Worm (Caenorhabditis elegans): ENCODE data around the gene pef-1.

DNA sequence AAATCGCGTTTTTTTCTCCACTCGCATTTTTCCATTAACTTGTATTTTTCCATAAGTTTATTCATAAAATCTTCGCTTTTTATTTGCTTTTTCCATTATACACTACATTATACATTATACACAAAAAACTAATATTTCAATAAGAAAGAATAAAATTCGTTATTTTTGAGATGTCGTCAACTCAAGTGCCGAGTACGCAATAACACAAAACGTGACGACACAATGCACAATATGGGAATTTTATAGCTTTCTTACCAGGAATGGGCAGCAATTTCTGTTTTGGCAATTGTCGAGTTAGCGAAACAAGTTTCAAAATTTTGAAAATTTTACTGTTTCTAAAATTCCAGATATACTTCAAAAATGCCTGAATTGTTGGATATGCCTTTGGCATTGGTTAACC lies 26.1 kb upstream of the pef-1 start, which contains the start of gene fbxa-10:
- no peak for TF ChIP-seq nhr-11 (tag; optimal IDR thresholded peaks at IDR 0.05)
- no peak for TF ChIP-seq lin-39 (tag; optimal IDR thresholded peaks at IDR 0.05)
- TF ChIP-seq unc-130 (GFP tag; optimal IDR thresholded peaks at IDR 0.05), result no peak
- TF ChIP-seq nhr-102 (tag; optimal IDR thresholded peaks at IDR 0.05), result no peak
- TF ChIP-seq pha-4 (GFP tag; IDR thresholded peaks at IDR 0.05), result no peak
- no peak for TF ChIP-seq pha-4 (tag; optimal IDR thresholded peaks at IDR 0.05)
- no peak for TF ChIP-seq T26A8.4 (GFP tag; IDR thresholded peaks at IDR 0.05)
- no peak for TF ChIP-seq cey-2 (tag; optimal IDR thresholded peaks at IDR 0.05; ENCODE audit: borderline replicate concordance, insufficient read depth)

Data from whole organism, L4 larva.